Worm (Caenorhabditis elegans): ENCODE results near the gene Y54G2A.50.

ce11 chrIV:2897644-2898160 lies 20.1 kb upstream of the Y54G2A.50 start, which contains the start of gene Y54G2A.36:
- TF ChIP-seq ceh-62 (tag; optimal IDR thresholded peaks at IDR 0.05) (no peak), ceh-82 (tag; optimal IDR thresholded peaks at IDR 0.05) (no peak)

Data from whole organism, L4 larva.